Worm (Caenorhabditis elegans): Measurements from ENCODE around the gene B0457.6.

B0457.6 gene

ce11 chrII:8948640-8949039 lies 26.4 kb downstream of the B0457.6 start:
- TF ChIP-seq F44E2.7 (GFP tag; IDR thresholded peaks at IDR 0.05) = no peak
- no peak for TF ChIP-seq aha-1 (tag)
- TF ChIP-seq hmg-1.1 (GFP tag; IDR thresholded peaks at IDR 0.05) = no peak
- TF ChIP-seq rbr-2 (tag; optimal IDR thresholded peaks at IDR 0.05) = no peak
- no peak for TF ChIP-seq duxl-1 (tag; optimal IDR thresholded peaks at IDR 0.05; ENCODE audit: poor library complexity)
- TF ChIP-seq gei-8 (GFP tag; optimal IDR thresholded peaks at IDR 0.05) = no peak
- TF ChIP-seq nhr-102 (tag; optimal IDR thresholded peaks at IDR 0.05) = no peak
- TF ChIP-seq unc-130 (GFP tag; optimal IDR thresholded peaks at IDR 0.05) = no peak
- no peak for TF ChIP-seq fos-1 (tag; optimal IDR thresholded peaks at IDR 0.05)
- TF ChIP-seq hlh-11 (tag; optimal IDR thresholded peaks at IDR 0.05) = no peak

ce11 chrII:8951270-8951669 lies 29.0 kb downstream of the B0457.6 start:
- TF ChIP-seq ZK337.2 (GFP tag; IDR thresholded peaks at IDR 0.05) (no peak), unc-62 (GFP tag; optimal IDR thresholded peaks at IDR 0.05 in 1 of 2) (peak in 1 of 2 experiments; percentile 97), unc-62 (tag; optimal IDR thresholded peaks at IDR 0.05) (no peak), spr-3 (GFP tag; optimal IDR thresholded peaks at IDR 0.05) (no peak)

ce11 chrII:8953703-8954102 lies 31.5 kb downstream of the B0457.6 start:
- TF ChIP-seq daf-16 (GFP tag; optimal IDR thresholded peaks at IDR 0.05) (no peak), daf-16 (tag; optimal IDR thresholded peaks at IDR 0.05) (no peak)

DNA sequence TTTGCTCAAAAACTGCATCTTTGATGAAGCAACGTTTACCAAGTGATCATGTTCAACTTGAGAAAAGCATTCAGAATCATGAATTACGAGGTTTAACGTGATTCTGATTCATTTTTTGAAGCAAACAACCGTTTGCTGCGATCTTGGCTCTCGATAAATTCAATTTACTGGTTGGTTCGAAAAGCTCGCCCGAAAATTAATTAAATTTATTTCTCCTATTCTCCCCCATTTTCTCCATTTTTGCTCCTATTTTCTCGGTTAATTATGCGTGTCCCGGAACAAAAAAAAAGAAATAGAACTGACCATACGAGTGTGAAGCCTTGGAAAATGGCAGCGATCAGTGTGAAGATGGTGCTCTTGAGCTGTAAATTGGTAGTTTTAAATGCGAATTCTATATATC lies 34.7 kb downstream of the B0457.6 start:
- TF ChIP-seq jun-1 (tag; optimal IDR thresholded peaks at IDR 0.05) = no peak
- TF ChIP-seq snpc-1.2 (GFP tag; IDR thresholded peaks at IDR 0.05) = no peak
- no peak for TF ChIP-seq mxl-3 (GFP tag; optimal IDR thresholded peaks at IDR 0.05)
- no peak for TF ChIP-seq fkh-10 (GFP tag; optimal IDR thresholded peaks at IDR 0.05)
- no peak for TF ChIP-seq zfp-3 (GFP tag; conservative IDR thresholded peaks at IDR 0.05)
- TF ChIP-seq nhr-42 (GFP tag; IDR thresholded peaks at IDR 0.05) = no peak
- no peak for TF ChIP-seq dmd-8 (GFP tag; IDR thresholded peaks at IDR 0.05)
- TF ChIP-seq mxl-2 (GFP tag; conservative IDR thresholded peaks at IDR 0.05) = no peak
- TF ChIP-seq lim-7 (GFP tag; IDR thresholded peaks at IDR 0.05) = no peak

DNA sequence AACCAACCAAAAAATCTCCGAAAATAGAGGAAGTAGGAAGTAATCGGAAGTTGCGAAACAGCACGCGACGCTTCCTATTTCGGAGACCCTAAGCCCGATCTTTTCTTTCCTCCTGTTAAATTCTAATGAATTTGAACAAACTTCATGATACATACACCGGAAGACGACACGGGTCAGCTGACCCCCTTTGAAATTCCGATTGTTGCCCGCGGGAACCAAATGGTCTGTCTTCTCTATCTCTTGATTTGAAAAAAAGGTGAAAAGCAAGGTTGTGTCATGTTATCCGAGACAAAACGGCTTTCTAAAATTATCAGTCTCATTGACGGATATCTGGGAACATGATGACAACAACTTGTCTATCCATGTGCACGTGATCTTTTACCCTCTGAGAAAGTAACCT lies 36.9 kb downstream of the B0457.6 start:
- TF ChIP-seq nhr-11 (tag; optimal IDR thresholded peaks at IDR 0.05) = peak; percentile 46
- no peak for TF ChIP-seq spr-3 (GFP tag; optimal IDR thresholded peaks at IDR 0.05)
- TF ChIP-seq hlh-11 (tag; optimal IDR thresholded peaks at IDR 0.05) = peak; percentile 22
- TF ChIP-seq sdz-12 (GFP tag; optimal IDR thresholded peaks at IDR 0.05) = no peak
- TF ChIP-seq hlh-30 (tag; optimal IDR thresholded peaks at IDR 0.05; ENCODE audit: insufficient read depth) = peak; percentile 37
- TF ChIP-seq aly-2 (tag; optimal IDR thresholded peaks at IDR 0.05) = no peak
- TF ChIP-seq unc-62 (GFP tag; optimal IDR thresholded peaks at IDR 0.05 in 1 of 2) = peak in 1 of 2 experiments; percentile 93
- no peak for TF ChIP-seq unc-62 (tag; optimal IDR thresholded peaks at IDR 0.05)
- TF ChIP-seq zip-2 (tag; optimal IDR thresholded peaks at IDR 0.05) = no peak
- no peak for TF ChIP-seq duxl-1 (tag; optimal IDR thresholded peaks at IDR 0.05; ENCODE audit: poor library complexity)
- TF ChIP-seq nhr-28 (tag; optimal IDR thresholded peaks at IDR 0.05) = peak; percentile 2
- peak; percentile 79 for TF ChIP-seq aha-1 (tag)
- TF ChIP-seq hif-1 (tag; optimal IDR thresholded peaks at IDR 0.05) = no peak
- TF ChIP-seq snpc-4 (tag; optimal IDR thresholded peaks at IDR 0.05) = no peak
- no peak for TF ChIP-seq nhr-6 (tag; optimal IDR thresholded peaks at IDR 0.05)
- TF ChIP-seq daf-16 (GFP tag; optimal IDR thresholded peaks at IDR 0.05) = peak in 1 of 2 experiments; percentile 32
- TF ChIP-seq daf-16 (tag; optimal IDR thresholded peaks at IDR 0.05) = no peak
- no peak for TF ChIP-seq nhr-76 (tag; optimal IDR thresholded peaks at IDR 0.05)
- no peak for TF ChIP-seq lir-3 (tag; optimal IDR thresholded peaks at IDR 0.05)
- no peak for TF ChIP-seq spr-1 (tag; optimal IDR thresholded peaks at IDR 0.05)
- no peak for TF ChIP-seq F26F4.8 (GFP tag; conservative IDR thresholded peaks at IDR 0.05)
- TF ChIP-seq skn-1 (tag; optimal IDR thresholded peaks at IDR 0.05) = no peak
- peak in 1 of 2 experiments; percentile 13 for TF ChIP-seq lsy-2 (tag; optimal IDR thresholded peaks at IDR 0.05)
- TF ChIP-seq nhr-48 (tag; optimal IDR thresholded peaks at IDR 0.05) = no peak
- no peak for TF ChIP-seq T26A8.4 (GFP tag; IDR thresholded peaks at IDR 0.05)
- no peak for TF ChIP-seq madf-5 (GFP tag; IDR thresholded peaks at IDR 0.05)

All from whole organism, L4 larva.